Fruit fly (Drosophila melanogaster) whole organism, adult: ENCODE measurements around the gene Axs.

Experiments
- CG11617 ChIP-seq: fragments of 200-800 bp; sonication (Bioruptor generic); optimal IDR thresholded peaks from 2 replicates; lab custom pipeline; 2017; ENCODE audit warnings: mild to moderate bottlenecking, missing biosample characterization, missing genetic modification reagents, missing genetic modification characterization
- CG12768 ChIP-seq: fragments of 200-800 bp; sonication (Bioruptor generic); optimal IDR thresholded peaks from 2 replicates; lab custom pipeline; 2017; ENCODE audit warnings: missing biosample characterization, missing genetic modification characterization, mild to moderate bottlenecking, moderate library complexity, missing genetic modification reagents
- CG14711 ChIP-seq: fragments of 200-800 bp; sonication (Bioruptor generic); optimal IDR thresholded peaks from 2 replicates; lab custom pipeline; 2018; ENCODE audit warnings: missing biosample characterization, mild to moderate bottlenecking, missing genetic modification characterization, moderate library complexity
- CG1620 ChIP-seq: fragments of 200-800 bp; sonication (Bioruptor generic); optimal IDR thresholded peaks from 2 replicates; lab custom pipeline; 2016; ENCODE audit warnings: missing biosample characterization, missing genetic modification characterization
- CG33017 ChIP-seq: fragments of 200-800 bp; sonication (Bioruptor generic); optimal IDR thresholded peaks from 2 replicates; lab custom pipeline; 2018; ENCODE audit warnings: missing biosample characterization, mild to moderate bottlenecking, missing genetic modification characterization, moderate library complexity
- CG5204 ChIP-seq: fragments of 200-800 bp; sonication (Bioruptor generic); optimal IDR thresholded peaks from 2 replicates; lab custom pipeline; 2016; ENCODE audit warnings: missing biosample characterization, missing genetic modification characterization
- CG7045 ChIP-seq: fragments of 200-800 bp; sonication (Bioruptor generic); optimal IDR thresholded peaks from 2 replicates; lab custom pipeline; 2017; ENCODE audit warnings: missing biosample characterization, mild to moderate bottlenecking, missing genetic modification characterization
- CG7101 ChIP-seq: fragments of 200-800 bp; sonication (Bioruptor generic); optimal IDR thresholded peaks from 2 replicates; lab custom pipeline; 2018; ENCODE audit warnings: missing biosample characterization, mild to moderate bottlenecking, missing genetic modification characterization, moderate library complexity
- Clk ChIP-seq: fragments of 200-800 bp; sonication (Bioruptor generic); optimal IDR thresholded peaks from 2 replicates; lab custom pipeline; 2017; ENCODE audit warnings: missing biosample characterization, missing genetic modification characterization
- Crg-1 ChIP-seq: fragments of 200-800 bp; sonication (Bioruptor generic); optimal IDR thresholded peaks from 2 replicates; lab custom pipeline; 2016; ENCODE audit warnings: missing biosample characterization, missing genetic modification characterization
- Hr96 ChIP-seq: fragments of 200-800 bp; sonication (Bioruptor generic); optimal IDR thresholded peaks from 2 replicates; lab custom pipeline; 2016; ENCODE audit warnings: missing biosample characterization, missing genetic modification characterization
- Mnt ChIP-seq: fragments of 200-800 bp; sonication (Bioruptor generic); optimal IDR thresholded peaks from 2 replicates; lab custom pipeline; 2016; ENCODE audit warnings: missing biosample characterization, mild to moderate bottlenecking, missing genetic modification characterization
- bab1 ChIP-seq: fragments of 200-800 bp; sonication (Bioruptor generic); optimal IDR thresholded peaks from 3 replicates; lab custom pipeline; 2019; ENCODE audit warnings: missing biosample characterization, mild to moderate bottlenecking, missing genetic modification characterization, moderate library complexity
- cic ChIP-seq: fragments of 200-800 bp; sonication (Bioruptor generic); optimal IDR thresholded peaks from 2 replicates; lab custom pipeline; 2017; ENCODE audit warnings: missing biosample characterization, mild to moderate bottlenecking, missing genetic modification characterization, moderate library complexity
- cnc ChIP-seq, 2 experiments: fragments of >200 bp; optimal IDR thresholded peaks; 2 replicates each; lab custom pipeline; 2017
- kay ChIP-seq: fragments of 200-800 bp; sonication (Bioruptor generic); peaks from one replicate; lab custom pipeline; 2016; ENCODE audit warnings: missing biosample characterization, missing genetic modification characterization, borderline replicate concordance
- ovo ChIP-seq: fragments of 200-800 bp; sonication (Bioruptor generic); optimal IDR thresholded peaks from 2 replicates; lab custom pipeline; 2016; ENCODE audit warnings: missing biosample characterization, missing genetic modification characterization
- pad ChIP-seq: fragments of 200-800 bp; sonication (Bioruptor generic); optimal IDR thresholded peaks from 3 replicates; lab custom pipeline; 2017; ENCODE audit warnings: missing biosample characterization, missing genetic modification characterization, mild to moderate bottlenecking, moderate library complexity, missing genetic modification reagents
- tj ChIP-seq: fragments of 200-800 bp; sonication (Bioruptor generic); optimal IDR thresholded peaks from 3 replicates; lab custom pipeline; 2017; ENCODE audit warnings: missing biosample characterization, mild to moderate bottlenecking, missing genetic modification characterization, moderate library complexity
- toe ChIP-seq: fragments of 200-800 bp; sonication (Bioruptor generic); optimal IDR thresholded peaks from 2 replicates; lab custom pipeline; 2016; ENCODE audit warnings: missing biosample characterization, missing genetic modification characterization

The Axs gene

dm6 chrX:16721168-16721567, 37.5 kb upstream of the Axs start, which contains the start of the genes CG32572 and CG34325:
CG32572 (plus strand) TSS chrX:16721183.
CG34325 (minus strand) TSS chrX:16721411.
- TF ChIP-seq CG11617 (GFP tag; lab: Kevin White, UChicago), result no peak
- TF ChIP-seq bab1 (GFP tag; lab: Kevin White, UChicago), result peak; percentile 1
- peak; percentile 74 for TF ChIP-seq tj (GFP tag; lab: Kevin White, UChicago)
- no peak for TF ChIP-seq CG33017 (tag; lab: Kevin White, UChicago)
- no peak for TF ChIP-seq Crg-1 (GFP tag; lab: Kevin White, UChicago)
- no peak for TF ChIP-seq CG1620 (GFP tag; lab: Kevin White, UChicago)

DNA sequence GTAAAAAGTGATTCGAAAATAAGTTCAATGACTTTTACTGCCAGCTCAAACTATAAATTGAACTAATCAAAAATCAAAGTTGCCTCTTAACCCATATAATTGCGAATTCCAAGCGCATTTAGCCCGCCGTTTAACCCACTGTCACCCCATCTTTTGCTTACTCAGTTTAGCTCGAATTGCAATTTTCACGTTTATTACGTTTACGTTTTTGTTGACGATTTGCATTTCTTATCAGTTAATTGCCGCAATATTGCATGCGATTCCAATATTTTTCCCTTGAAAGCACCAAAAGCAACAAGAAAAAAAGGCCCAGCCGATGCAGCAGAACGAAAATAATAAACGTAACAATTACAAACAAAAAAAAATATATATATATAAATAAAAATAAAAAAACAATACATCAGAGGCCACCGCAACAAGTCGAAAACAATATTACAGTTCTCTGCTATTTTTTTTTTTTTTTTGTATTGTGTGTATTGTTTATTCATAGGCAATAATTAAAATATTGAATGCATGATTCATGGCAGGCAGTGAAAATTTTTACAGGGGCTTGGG, 34.6 kb upstream of the Axs start:
- TF ChIP-seq CG11617 (GFP tag; lab: Kevin White, UChicago), result no peak
- TF ChIP-seq CG14711 (tag; lab: Kevin White, UChicago), result no peak
- TF ChIP-seq CG7101 (tag; lab: Kevin White, UChicago), result no peak
- TF ChIP-seq bab1 (GFP tag; lab: Kevin White, UChicago), result no peak
- TF ChIP-seq Hr96 (GFP tag; lab: Kevin White, UChicago), result no peak
- no peak for TF ChIP-seq pad (GFP tag; lab: Kevin White, UChicago)
- no peak for TF ChIP-seq Crg-1 (GFP tag; lab: Kevin White, UChicago)
- no peak for TF ChIP-seq kay
- no peak for TF ChIP-seq cnc (optimal IDR thresholded peaks at IDR 0.05; lab: Kevin White, UChicago)
- TF ChIP-seq toe, result no peak
- TF ChIP-seq CG33017 (tag; lab: Kevin White, UChicago), result peak; percentile 5
- TF ChIP-seq cic (GFP tag; lab: Kevin White, UChicago), result peak; percentile 37
- TF ChIP-seq CG12768, result no peak
- TF ChIP-seq ovo, result no peak
- TF ChIP-seq tj (GFP tag; lab: Kevin White, UChicago), result peak; percentile 98

DNA sequence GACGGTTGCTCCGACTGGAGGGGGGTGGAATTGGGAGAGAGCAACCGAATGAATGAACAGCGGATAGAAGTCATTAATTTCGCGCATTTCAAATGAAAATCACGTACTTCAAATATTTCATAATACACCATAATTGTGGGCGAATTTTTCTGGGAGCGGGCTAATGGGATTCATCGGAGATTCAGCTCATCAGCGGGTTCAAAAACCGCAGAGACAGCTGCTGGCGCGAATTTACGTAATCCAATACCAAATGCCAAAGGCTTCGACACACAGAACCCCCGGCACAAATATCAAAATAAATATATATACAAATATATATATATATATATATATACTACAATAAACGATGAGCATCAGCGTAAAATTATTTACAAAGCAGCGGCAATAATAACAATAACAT, 33.0 kb upstream of the Axs start:
- no peak for TF ChIP-seq CG11617 (GFP tag; lab: Kevin White, UChicago)
- TF ChIP-seq CG33017 (tag; lab: Kevin White, UChicago), result no peak
- no peak for TF ChIP-seq toe
- TF ChIP-seq CG5204 (GFP tag; lab: Kevin White, UChicago), result no peak
- TF ChIP-seq Hr96 (GFP tag; lab: Kevin White, UChicago), result no peak
- TF ChIP-seq Crg-1 (GFP tag; lab: Kevin White, UChicago), result no peak
- no peak for TF ChIP-seq kay
- no peak for TF ChIP-seq CG7045 (GFP tag; lab: Kevin White, UChicago)
- no peak for TF ChIP-seq CG14711 (tag; lab: Kevin White, UChicago)
- no peak for TF ChIP-seq CG12768
- TF ChIP-seq cnc (optimal IDR thresholded peaks at IDR 0.05; lab: Kevin White, UChicago), result no peak
- TF ChIP-seq bab1 (GFP tag; lab: Kevin White, UChicago), result no peak
- TF ChIP-seq pad (GFP tag; lab: Kevin White, UChicago), result no peak
- no peak for TF ChIP-seq cic (GFP tag; lab: Kevin White, UChicago)
- no peak for TF ChIP-seq ovo
- TF ChIP-seq CG1620 (GFP tag; lab: Kevin White, UChicago), result no peak
- no peak for TF ChIP-seq tj (GFP tag; lab: Kevin White, UChicago)
- no peak for TF ChIP-seq CG7101 (tag; lab: Kevin White, UChicago)
- no peak for TF ChIP-seq Mnt (GFP tag; lab: Kevin White, UChicago)
- no peak for TF ChIP-seq Clk (GFP tag; lab: Kevin White, UChicago)

DNA sequence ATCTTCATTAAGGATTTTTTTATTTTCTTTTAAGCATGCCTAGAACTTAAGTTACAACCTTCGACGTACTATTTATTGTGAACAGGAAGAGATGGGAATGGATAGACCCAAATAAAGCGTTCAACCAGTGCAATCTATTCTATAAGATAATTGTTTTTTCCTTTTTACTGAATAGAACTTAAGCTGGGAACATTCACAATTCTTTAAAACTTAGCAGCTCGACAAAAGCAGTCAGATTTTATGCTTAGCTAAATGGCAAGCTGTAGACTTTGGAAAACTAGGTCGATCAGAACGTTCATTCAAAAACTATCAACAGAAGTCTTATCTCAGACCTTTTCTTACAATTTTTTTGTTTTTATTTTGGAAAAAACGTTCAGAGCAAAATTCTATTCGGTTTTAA, 27.3 kb upstream of the Axs start, which contains the start of gene CG13008:
Gene CG13008 (plus strand): TSS at position 301 of the 400 bp plus-strand sequence.
- TF ChIP-seq kay, result no peak
- no peak for TF ChIP-seq CG12768
- TF ChIP-seq Hr96 (GFP tag; lab: Kevin White, UChicago), result no peak
- no peak for TF ChIP-seq ovo
- TF ChIP-seq Mnt (GFP tag; lab: Kevin White, UChicago), result no peak
- no peak for TF ChIP-seq Crg-1 (GFP tag; lab: Kevin White, UChicago)
- no peak for TF ChIP-seq pad (GFP tag; lab: Kevin White, UChicago)
- TF ChIP-seq tj (GFP tag; lab: Kevin White, UChicago), result no peak
- no peak for TF ChIP-seq bab1 (GFP tag; lab: Kevin White, UChicago)
- no peak for TF ChIP-seq Clk (GFP tag; lab: Kevin White, UChicago)
- no peak for TF ChIP-seq CG5204 (GFP tag; lab: Kevin White, UChicago)
- TF ChIP-seq CG33017 (tag; lab: Kevin White, UChicago), result no peak
- TF ChIP-seq CG14711 (tag; lab: Kevin White, UChicago), result no peak
- no peak for TF ChIP-seq CG11617 (GFP tag; lab: Kevin White, UChicago)
- no peak for TF ChIP-seq CG1620 (GFP tag; lab: Kevin White, UChicago)
- no peak for TF ChIP-seq cnc (optimal IDR thresholded peaks at IDR 0.05; lab: Kevin White, UChicago)
- no peak for TF ChIP-seq cic (GFP tag; lab: Kevin White, UChicago)

DNA sequence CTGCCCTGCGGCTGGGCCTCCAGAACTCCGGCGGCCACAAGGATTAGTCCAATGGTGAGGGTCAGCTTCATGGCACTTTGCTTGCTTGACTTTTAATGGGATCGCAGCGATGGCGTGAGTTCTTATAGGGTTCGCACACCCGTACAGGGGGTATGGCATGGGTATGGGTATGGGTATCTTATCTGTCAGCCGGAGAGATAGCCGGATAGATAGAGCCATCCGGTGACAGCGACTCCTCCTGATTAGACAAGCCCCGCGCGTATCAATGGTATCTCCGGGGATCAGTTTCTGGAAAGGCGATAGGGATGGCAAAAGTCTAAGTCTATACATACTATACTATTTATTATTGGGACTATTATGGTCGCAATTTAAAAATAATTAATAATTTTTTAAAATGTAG, 23.1 kb upstream of the Axs start, which contains the start of gene CG9672:
Gene CG9672 (minus strand): TSS at position 101 of the 400 bp plus-strand sequence.
- no peak for TF ChIP-seq tj (GFP tag; lab: Kevin White, UChicago)

DNA sequence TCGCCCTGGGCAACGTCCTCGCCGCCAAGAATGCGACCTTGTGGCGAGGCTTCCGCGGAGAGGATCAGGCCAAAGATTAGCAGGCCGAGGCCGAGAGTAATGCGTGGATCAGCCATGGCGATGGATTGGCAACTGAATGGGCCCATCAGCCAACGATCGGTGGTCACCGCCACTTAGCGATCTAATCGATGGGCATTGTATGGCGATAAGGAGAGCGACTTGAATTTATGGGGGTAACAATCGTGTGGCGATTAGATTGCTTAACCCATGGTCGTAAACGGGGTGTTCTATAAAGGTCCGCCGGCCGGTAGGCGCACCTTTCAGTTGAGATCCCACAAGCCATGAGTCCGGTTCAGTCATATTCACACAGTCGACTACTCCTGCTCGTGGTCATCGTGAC, 20.1 kb upstream of the Axs start, which contains the start of the genes CG9673 and CG4653:
Gene CG9673 (minus strand): TSS at position 138 of the 400 bp plus-strand sequence.
Gene CG4653 (plus strand): TSS at position 335 of the 400 bp plus-strand sequence.
- TF ChIP-seq Crg-1 (GFP tag; lab: Kevin White, UChicago) (no peak), cic (GFP tag; lab: Kevin White, UChicago) (peak; percentile 23), Clk (GFP tag; lab: Kevin White, UChicago) (no peak), Mnt (GFP tag; lab: Kevin White, UChicago) (peak; percentile 34)
